Worm (Caenorhabditis elegans) whole organism, late embryonic: ENCODE measurements around the gene F49E12.7.

Experiments
- F13H6.1 ChIP-seq: sonication (generic microtip); optimal IDR thresholded peaks from 2 replicates; lab custom pipeline; 2016; ENCODE audit warnings: missing genetic modification characterization, missing compliant biosample characterization
- Y22D7AL.16 ChIP-seq: sonication (generic microtip); optimal IDR thresholded peaks from 2 replicates; lab custom pipeline; 2016; ENCODE audit warnings: missing genetic modification characterization, missing compliant biosample characterization
- ceh-48 ChIP-seq: sonication (generic microtip); optimal IDR thresholded peaks from 2 replicates; lab custom pipeline; 2016; ENCODE audit warnings: missing genetic modification characterization, inconsistent platforms, missing compliant biosample characterization
- elt-2 ChIP-seq: sonication (generic microtip); optimal IDR thresholded peaks from 2 replicates; lab custom pipeline; 2016; ENCODE audit warnings: missing genetic modification reagents, missing genetic modification characterization, missing compliant biosample characterization
- fax-1 ChIP-seq: sonication (generic microtip); optimal IDR thresholded peaks from 2 replicates; lab custom pipeline; 2016; ENCODE audit warnings: missing genotype, missing genetic modification characterization, missing compliant biosample characterization
- nhr-11 ChIP-seq: fragments of 150-350 bp; optimal IDR thresholded peaks from 2 replicates; lab custom pipeline; 2014; ENCODE audit warnings: missing biosample characterization, missing genetic modification characterization
- npax-4 ChIP-seq: sonication (generic microtip); optimal IDR thresholded peaks from 2 replicates; lab custom pipeline; 2016; ENCODE audit warnings: missing genetic modification characterization, missing compliant biosample characterization
- pha-4 ChIP-seq: fragments of 150-350 bp; optimal IDR thresholded peaks from 2 replicates; lab custom pipeline; 2018; ENCODE audit warnings: missing biosample characterization, missing genetic modification reagents, missing genetic modification characterization
- pqm-1 ChIP-seq: sonication (generic microtip); optimal IDR thresholded peaks from 2 replicates; lab custom pipeline; 2016; ENCODE audit warnings: missing genetic modification characterization, missing compliant biosample characterization
- pros-1 ChIP-seq: fragments of 150-350 bp; optimal IDR thresholded peaks from 2 replicates; lab custom pipeline; 2014; ENCODE audit warnings: missing biosample characterization, missing genetic modification reagents, missing genetic modification characterization
- sox-4 ChIP-seq: sonication (generic microtip); optimal IDR thresholded peaks from 2 replicates; lab custom pipeline; 2017; ENCODE audit warnings: mild to moderate bottlenecking, missing genetic modification characterization, inconsistent platforms, missing compliant biosample characterization
- unc-55 ChIP-seq: sonication (generic microtip); optimal IDR thresholded peaks from 2 replicates; lab custom pipeline; 2017; ENCODE audit warnings: missing biosample characterization, missing genetic modification reagents, missing genetic modification characterization
- zip-5 ChIP-seq: sonication (generic microtip); optimal IDR thresholded peaks from 2 replicates; lab custom pipeline; 2016; ENCODE audit warnings: missing genetic modification characterization, missing compliant biosample characterization

DNA sequence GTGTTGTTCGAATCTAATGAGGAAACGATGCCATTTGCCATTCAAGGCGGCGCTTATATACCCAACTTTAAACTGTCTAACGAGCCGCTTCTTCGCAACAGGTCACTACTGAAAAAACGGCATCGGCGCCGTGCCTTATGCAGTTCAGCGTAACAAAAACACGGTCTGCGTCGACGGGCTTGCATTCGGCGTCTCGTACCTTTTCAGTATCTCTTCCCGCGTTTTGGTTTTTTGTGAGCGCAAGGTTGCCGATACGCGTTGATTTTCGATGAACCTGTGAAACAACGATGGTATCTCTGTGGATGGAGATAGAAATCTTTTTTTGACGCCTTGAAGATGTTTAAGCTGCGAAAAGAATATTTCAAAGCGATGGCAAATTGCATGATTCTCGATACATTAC, 36.6 kb downstream of the F49E12.7 start, which contains the start of gene col-77:
- TF ChIP-seq sox-4 (no peak), npax-4 (tag; lab: Kevin White, UChicago) (no peak), fax-1 (tag; lab: Kevin White, UChicago) (no peak), F13H6.1 (tag; lab: Kevin White, UChicago) (no peak), pha-4 (tag; lab: Kevin White, UChicago) (no peak), pros-1 (tag; lab: Kevin White, UChicago) (no peak), ceh-48 (tag; lab: Kevin White, UChicago) (no peak), elt-2 (tag; lab: Kevin White, UChicago) (no peak), unc-55 (GFP tag; lab: Kevin White, UChicago) (no peak), Y22D7AL.16 (no peak), zip-5 (tag; lab: Kevin White, UChicago) (no peak), nhr-11 (tag; lab: Kevin White, UChicago) (no peak), pqm-1 (tag; lab: Kevin White, UChicago) (no peak)
